Worm (Caenorhabditis elegans) whole organism, L4 larva: ENCODE measurements around the gene F11A5.17.

ENCODE experiments used
- aha-1 ChIP-seq: fragments of 150-350 bp; peaks from one replicate; lab custom pipeline; 2014; ENCODE audit warnings: missing biosample characterization, missing genetic modification characterization
- unc-130 ChIP-seq: sonication (generic microtip); optimal IDR thresholded peaks from 2 replicates; lab custom pipeline; 2016; ENCODE audit warnings: missing genetic modification reagents, missing genetic modification characterization, missing compliant biosample characterization
- unc-39 ChIP-seq: sonication (generic microtip); optimal IDR thresholded peaks from 2 replicates; lab custom pipeline; 2017; ENCODE audit warnings: missing biosample characterization, missing genetic modification characterization
- zag-1 ChIP-seq: fragments of 150-350 bp; optimal IDR thresholded peaks from 2 replicates; lab custom pipeline; 2014; ENCODE audit warnings: missing biosample characterization, missing genetic modification characterization

DNA sequence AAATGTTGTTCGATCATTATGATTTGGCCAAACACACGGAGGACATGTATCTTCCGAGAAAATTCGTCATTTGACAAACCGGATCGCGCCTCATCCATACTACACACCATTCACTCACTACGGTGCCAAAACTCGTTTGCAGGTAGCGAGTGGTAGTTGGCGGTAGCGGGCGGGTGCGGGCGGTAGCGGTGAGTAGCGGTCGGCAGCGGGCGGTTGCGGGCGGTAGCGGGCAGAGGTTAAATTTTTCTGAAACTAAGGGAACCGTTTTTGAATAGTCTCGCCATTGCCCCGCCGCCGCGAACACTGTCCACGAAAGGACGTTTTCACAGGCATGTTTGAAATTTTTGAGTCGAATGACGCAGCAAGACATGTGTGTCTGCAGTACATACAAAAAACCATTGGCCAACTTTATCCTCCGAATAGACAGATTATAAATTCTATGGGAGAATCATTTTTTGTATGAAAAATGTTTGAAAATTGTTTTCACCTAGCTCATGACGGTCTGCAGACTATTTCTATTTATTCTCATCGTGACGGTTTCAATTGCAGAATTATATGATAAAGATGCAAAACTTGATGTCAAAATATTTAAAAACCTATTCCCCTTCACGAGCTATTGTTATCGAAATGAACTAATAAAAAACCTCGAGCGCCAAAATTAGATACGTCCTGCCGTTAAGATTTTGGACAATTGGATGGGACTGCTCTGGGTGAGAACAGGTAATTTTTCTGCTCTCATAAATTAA is 8.6 kb downstream of the F11A5.17 start, which contains the start of gene F11A5.16:
- TF ChIP-seq unc-130 (GFP tag; lab: Kevin White, UChicago) (no peak), unc-39 (tag; lab: Kevin White, UChicago) (no peak), aha-1 (tag; lab: Kevin White, UChicago) (no peak), zag-1 (tag; lab: Kevin White, UChicago) (no peak)
